Fruit fly (Drosophila melanogaster): Measurements from ENCODE around the gene CPT2.

DNA sequence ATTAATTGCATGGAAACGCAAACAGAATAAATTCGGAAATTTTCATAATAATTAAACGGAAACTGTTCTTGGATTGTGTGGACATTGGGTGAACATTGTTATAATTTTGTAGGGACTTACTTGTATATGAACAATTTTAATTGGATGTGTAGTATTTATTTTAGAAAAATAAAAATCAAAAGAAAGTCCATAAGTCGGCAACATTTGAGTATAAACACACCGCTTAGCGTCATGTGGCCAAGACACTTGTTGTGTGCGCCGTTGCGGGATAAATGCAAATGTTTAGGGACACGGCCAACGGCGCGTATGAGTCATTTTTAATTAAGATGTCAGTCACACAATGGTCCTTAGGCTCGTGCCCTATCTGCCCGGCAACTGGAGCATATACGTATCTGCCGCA lies 5.5 kb downstream of the CPT2 start:
- TF ChIP-seq fd59A (GFP tag; optimal IDR thresholded peaks at IDR 0.05) (no peak), cyc (GFP tag; optimal IDR thresholded peaks at IDR 0.05) (no peak), ss (GFP tag; optimal IDR thresholded peaks at IDR 0.05) (no peak), Smox (GFP tag; optimal IDR thresholded peaks at IDR 0.05) (no peak), CG10669 (GFP tag; optimal IDR thresholded peaks at IDR 0.05) (no peak), CG3919 (GFP tag; optimal IDR thresholded peaks at IDR 0.05) (no peak), Blimp-1 (GFP tag; optimal IDR thresholded peaks at IDR 0.05) (no peak)

Data from whole organism, prepupa.